Worm (Caenorhabditis elegans): Measurements from ENCODE around the gene F07G6.12.
"Not testable (repeated sequence)": the region's sequence is repeated elsewhere in the genome, so short reads cannot be mapped to it uniquely, and the experiment has no call there.

Gene F07G6.12

ce11 chrX:1735941-1736340 is at the start of gene F07G6.12:
Gene F07G6.12 (plus strand): TSS chrX:1736241.
- TF ChIP-seq gmeb-2 (tag; optimal IDR thresholded peaks at IDR 0.05): no peak
- TF ChIP-seq hlh-30 (tag; optimal IDR thresholded peaks at IDR 0.05; ENCODE audit: insufficient read depth): peak; percentile 17

ce11 chrX:1687079-1687478 is 49.0 kb upstream of the F07G6.12 start, which contains the start of gene C36C9.11:
Gene C36C9.11 (plus strand): TSS chrX:1687379.
- not testable (repeated sequence) for TF ChIP-seq K09A11.1 (tag; optimal IDR thresholded peaks at IDR 0.05; ENCODE audit: insufficient read depth); nhr-232 (tag; optimal IDR thresholded peaks at IDR 0.05); pha-4 (tag; optimal IDR thresholded peaks at IDR 0.05)

- TF ChIP-seq dmd-4 (tag; optimal IDR thresholded peaks at IDR 0.05; ENCODE audit: borderline replicate concordance); pha-2 (tag; optimal IDR thresholded peaks at IDR 0.05); sox-2 (GFP tag; IDR thresholded peaks at IDR 0.05): not testable (repeated sequence)
These were observed 46.0 kb upstream of the F07G6.12 start, which contains the start of gene C36C9.12 for ce11 chrX:1689996-1690395. Gene C36C9.12 (minus strand): TSS chrX:1690096.

- not testable (repeated sequence) for TF ChIP-seq lim-6 (tag; optimal IDR thresholded peaks at IDR 0.05); hlh-13 (GFP tag; optimal IDR thresholded peaks at IDR 0.05); unc-55 (GFP tag; optimal IDR thresholded peaks at IDR 0.05)
These were observed 45.1 kb upstream of the F07G6.12 start, which contains the start of gene C36C9.6 for ce11 chrX:1690894-1691293. Gene C36C9.6 (minus strand): TSS chrX:1690994.

ce11 chrX:1696879-1697278 is 39.2 kb upstream of the F07G6.12 start, which contains the start of gene C36C9.4:
Gene C36C9.4 (minus strand): TSS chrX:1696979.
- not testable (repeated sequence) for TF ChIP-seq K09A11.1 (tag; optimal IDR thresholded peaks at IDR 0.05; ENCODE audit: insufficient read depth); ceh-9 (tag; optimal IDR thresholded peaks at IDR 0.05); odd-2 (tag; optimal IDR thresholded peaks at IDR 0.05)

- no peak for TF ChIP-seq ceh-9 (tag; optimal IDR thresholded peaks at IDR 0.05)
- no peak for TF ChIP-seq pat-9 (tag; optimal IDR thresholded peaks at IDR 0.05)
- TF ChIP-seq ceh-31 (tag; optimal IDR thresholded peaks at IDR 0.05): no peak
- TF ChIP-seq rnt-1 (tag; optimal IDR thresholded peaks at IDR 0.05): no peak
- no peak for TF ChIP-seq K09A11.1 (tag; optimal IDR thresholded peaks at IDR 0.05; ENCODE audit: insufficient read depth)
- TF ChIP-seq unc-3 (GFP tag; conservative IDR thresholded peaks at IDR 0.05): no peak
- no peak for TF ChIP-seq unc-3 (tag; optimal IDR thresholded peaks at IDR 0.05)
- TF ChIP-seq ceh-30 (tag; optimal IDR thresholded peaks at IDR 0.05): no peak
- no peak for TF ChIP-seq odd-2 (tag; optimal IDR thresholded peaks at IDR 0.05)
- no peak for TF ChIP-seq fax-1 (tag; optimal IDR thresholded peaks at IDR 0.05)
- no peak for TF ChIP-seq ceh-24 (tag; optimal IDR thresholded peaks at IDR 0.05)
- no peak for TF ChIP-seq ztf-16 (tag; optimal IDR thresholded peaks at IDR 0.05)
- TF ChIP-seq tbx-7 (tag; optimal IDR thresholded peaks at IDR 0.05): no peak
- TF ChIP-seq lin-11 (tag; optimal IDR thresholded peaks at IDR 0.05): no peak
These were observed 37.6 kb upstream of the F07G6.12 start for ce11 chrX:1698476-1698875.

ce11 chrX:1703049-1703448 is 33.0 kb upstream of the F07G6.12 start:
- TF ChIP-seq dve-1 (tag; optimal IDR thresholded peaks at IDR 0.05) (no peak), elt-4 (tag; optimal IDR thresholded peaks at IDR 0.05) (peak; percentile 60), pha-4 (tag; optimal IDR thresholded peaks at IDR 0.05) (no peak)

- no peak for TF ChIP-seq odd-2 (tag; optimal IDR thresholded peaks at IDR 0.05)
- no peak for TF ChIP-seq hlh-30 (tag; optimal IDR thresholded peaks at IDR 0.05; ENCODE audit: insufficient read depth)
- TF ChIP-seq ets-4 (tag; optimal IDR thresholded peaks at IDR 0.05): no peak
- no peak for TF ChIP-seq pha-4 (tag; optimal IDR thresholded peaks at IDR 0.05)
- TF ChIP-seq nfya-1 (tag; optimal IDR thresholded peaks at IDR 0.05): no peak
These were observed 32.2 kb upstream of the F07G6.12 start, which contains the start of gene C36C9.5 for ce11 chrX:1703840-1704239. Gene C36C9.5 (minus strand): TSS chrX:1703940.
